Fruit fly (Drosophila melanogaster): ENCODE results near the gene PH4alphaMP.
A peak's percentile ranks its signal among the peaks of the same experiment; 100 is the strongest.

The PH4alphaMP gene

dm6 chr3R:30460187-30460586 lies 35.8 kb downstream of the PH4alphaMP start (continued):
- TF ChIP-seq Smox (GFP tag; optimal IDR thresholded peaks at IDR 0.05) = no peak
- TF ChIP-seq Hr38 (GFP tag; optimal IDR thresholded peaks at IDR 0.05) = no peak
- no peak for TF ChIP-seq CG1621 (tag; optimal IDR thresholded peaks at IDR 0.05)
- no peak for TF ChIP-seq dac (GFP tag; optimal IDR thresholded peaks at IDR 0.05)
- no peak for TF ChIP-seq Sox102F (GFP tag; optimal IDR thresholded peaks at IDR 0.05)
- TF ChIP-seq fd85E (GFP tag; optimal IDR thresholded peaks at IDR 0.05) = no peak
- no peak for TF ChIP-seq CG11294 (GFP tag; IDR thresholded peaks at IDR 0.05)
- TF ChIP-seq CG15336 (GFP tag; IDR thresholded peaks at IDR 0.05) = peak; percentile 18; the same call in 1 of the 2 replicates
- TF ChIP-seq CG6276 (GFP tag; optimal IDR thresholded peaks at IDR 0.05) = no peak
- TF ChIP-seq cyc (GFP tag; optimal IDR thresholded peaks at IDR 0.05) = no peak

DNA sequence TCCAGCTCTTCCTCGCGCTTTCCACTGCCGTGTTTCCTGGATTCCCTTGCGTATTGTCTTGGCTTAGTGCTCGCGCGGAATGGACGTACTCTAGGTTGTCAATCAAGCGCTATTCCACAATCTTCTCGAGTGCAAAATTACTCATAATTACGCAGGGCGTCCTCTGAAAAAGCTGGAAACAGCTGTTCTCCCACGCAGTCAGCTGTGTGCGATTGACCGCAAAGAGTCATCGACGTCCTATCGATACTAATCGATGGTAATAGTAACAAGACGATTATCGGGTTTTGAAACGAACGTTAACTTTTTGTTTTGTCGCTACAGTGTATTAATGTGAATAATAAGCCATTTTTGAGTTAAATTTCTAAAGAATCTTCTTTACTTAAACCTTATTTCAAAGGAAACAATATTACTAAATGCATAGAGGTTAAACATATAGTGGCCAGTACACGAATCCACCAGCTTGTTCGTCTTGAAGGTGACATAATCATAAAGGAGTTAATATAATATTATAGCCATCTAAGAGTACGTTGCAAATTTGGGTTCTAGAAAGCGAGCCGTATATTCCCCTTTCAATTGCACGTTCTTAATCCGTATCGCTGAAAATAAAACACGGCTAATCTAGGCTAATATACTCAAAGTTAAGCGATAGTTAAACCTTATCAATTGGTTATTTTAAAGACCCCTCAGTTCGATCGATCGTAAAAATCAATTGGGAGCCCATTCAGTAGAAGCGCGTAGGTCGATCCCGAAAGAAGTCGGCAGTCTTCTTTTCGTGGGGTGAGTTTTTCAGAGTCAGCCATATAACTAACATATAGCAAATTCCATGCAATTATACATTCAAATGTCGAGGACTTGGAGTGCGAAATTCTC lies 36.7 kb downstream of the PH4alphaMP start, which contains the start of the genes CG2224 and CDase:
Gene CG2224, minus strand, starts transcription at position 235 of the 870 bp plus-strand sequence.
Gene CDase, plus strand, starts transcription at position 456 of the 870 bp plus-strand sequence.
- TF ChIP-seq CG8319 (GFP tag; optimal IDR thresholded peaks at IDR 0.05) (no peak), Eip75B (GFP tag; optimal IDR thresholded peaks at IDR 0.05) (no peak), Eip78C (GFP tag) (peak; percentile 8), CG4318 (GFP tag; optimal IDR thresholded peaks at IDR 0.05) (no peak), lz (GFP tag; optimal IDR thresholded peaks at IDR 0.05) (no peak)

dm6 chr3R:30455817-30456544 lies 40.0 kb downstream of the PH4alphaMP start, which contains the start of gene aralar1:
aralar1 (minus strand) TSS chr3R:30455867.
- TF ChIP-seq CG9139 (GFP tag; optimal IDR thresholded peaks at IDR 0.05) = no peak
- no peak for TF ChIP-seq CG6808 (GFP tag; optimal IDR thresholded peaks at IDR 0.05)
- no peak for TF ChIP-seq CG3032 (tag; optimal IDR thresholded peaks at IDR 0.05)
- TF ChIP-seq Blimp-1 (GFP tag; optimal IDR thresholded peaks at IDR 0.05) = no peak

- TF ChIP-seq CG8319 (GFP tag; optimal IDR thresholded peaks at IDR 0.05) = no peak
- TF ChIP-seq eg (GFP tag; IDR thresholded peaks at IDR 0.05) = no peak
- no peak for TF ChIP-seq CG4318 (GFP tag; optimal IDR thresholded peaks at IDR 0.05)
- TF ChIP-seq pdm3 (GFP tag; optimal IDR thresholded peaks at IDR 0.05) = no peak
- peak; percentile 8 for TF ChIP-seq CG3919 (GFP tag; optimal IDR thresholded peaks at IDR 0.05)
- peak; percentile 38 for TF ChIP-seq esn (GFP tag; optimal IDR thresholded peaks at IDR 0.05)
- TF ChIP-seq Eip78C (GFP tag) = peak; percentile 26
- no peak for TF ChIP-seq CG6276 (GFP tag; optimal IDR thresholded peaks at IDR 0.05)
- no peak for TF ChIP-seq CG11762 (GFP tag; optimal IDR thresholded peaks at IDR 0.05; ENCODE audit: insufficient read depth)
- no peak for TF ChIP-seq dac (GFP tag; optimal IDR thresholded peaks at IDR 0.05)
- TF ChIP-seq OdsH (GFP tag; optimal IDR thresholded peaks at IDR 0.05) = no peak
- TF ChIP-seq CG11294 (GFP tag; IDR thresholded peaks at IDR 0.05) = no peak
- TF ChIP-seq CG9139 (GFP tag; optimal IDR thresholded peaks at IDR 0.05) = no peak
- no peak for TF ChIP-seq fd85E (GFP tag; optimal IDR thresholded peaks at IDR 0.05)
- TF ChIP-seq fkh (GFP tag; optimal IDR thresholded peaks at IDR 0.05) = no peak
- peak; percentile 32; the same call in 1 of the 3 replicates for TF ChIP-seq CG6163 (GFP tag; IDR thresholded peaks at IDR 0.05)
- TF ChIP-seq Blimp-1 (GFP tag; optimal IDR thresholded peaks at IDR 0.05) = no peak
- TF ChIP-seq CG10669 (GFP tag; optimal IDR thresholded peaks at IDR 0.05) = no peak
- no peak for TF ChIP-seq acj6 (GFP tag; optimal IDR thresholded peaks at IDR 0.05)
- TF ChIP-seq CG34406 (GFP tag; optimal IDR thresholded peaks at IDR 0.05) = no peak
- TF ChIP-seq Sox14 (GFP tag; optimal IDR thresholded peaks at IDR 0.05) = no peak
- no peak for TF ChIP-seq Hr4 (GFP tag; optimal IDR thresholded peaks at IDR 0.05)
- no peak for TF ChIP-seq Eip93F (GFP tag; optimal IDR thresholded peaks at IDR 0.05)
- TF ChIP-seq svp (GFP tag) = peak; percentile 83
- no peak for TF ChIP-seq CG8632 (GFP tag; optimal IDR thresholded peaks at IDR 0.05)
- TF ChIP-seq CG10631 (GFP tag; optimal IDR thresholded peaks at IDR 0.05) = no peak
- TF ChIP-seq vri (GFP tag; optimal IDR thresholded peaks at IDR 0.05) = no peak
- no peak for TF ChIP-seq cyc (GFP tag; optimal IDR thresholded peaks at IDR 0.05)
- TF ChIP-seq dsx (GFP tag; optimal IDR thresholded peaks at IDR 0.05; ENCODE audit: poor library complexity, severe bottlenecking) = no peak
- no peak for TF ChIP-seq net (GFP tag; optimal IDR thresholded peaks at IDR 0.05)
- no peak for TF ChIP-seq Hr39 (GFP tag; optimal IDR thresholded peaks at IDR 0.05)
- TF ChIP-seq CG31627 (GFP tag; optimal IDR thresholded peaks at IDR 0.05) = peak; percentile 15
- TF ChIP-seq Sox102F (GFP tag; optimal IDR thresholded peaks at IDR 0.05) = peak; percentile 1
- no peak for TF ChIP-seq Ets21C (GFP tag; optimal IDR thresholded peaks at IDR 0.05)
These were observed 41.5 kb downstream of the PH4alphaMP start for dm6 chr3R:30454442-30454841.
